Worm (Caenorhabditis elegans): ENCODE measurements around the gene npp-27.

The npp-27 gene

ce11 chrIV:7920126-7920525, 10.1 kb upstream of the npp-27 start, which contains the start of gene C49H3.16:
C49H3.16 (plus strand) TSS chrIV:7920426.
- TF ChIP-seq M03D4.4 (tag; optimal IDR thresholded peaks at IDR 0.05) = no peak
- TF ChIP-seq nhr-12 (tag; optimal IDR thresholded peaks at IDR 0.05) = no peak
- TF ChIP-seq unc-39 (tag; optimal IDR thresholded peaks at IDR 0.05) = no peak
- no peak for TF ChIP-seq mls-2 (tag; optimal IDR thresholded peaks at IDR 0.05)
- TF ChIP-seq lin-32 (GFP tag; optimal IDR thresholded peaks at IDR 0.05) = no peak
- TF ChIP-seq nhr-2 (tag; optimal IDR thresholded peaks at IDR 0.05) = no peak
- TF ChIP-seq mab-5 (tag; optimal IDR thresholded peaks at IDR 0.05) = no peak
- TF ChIP-seq ham-2 (GFP tag; optimal IDR thresholded peaks at IDR 0.05) = no peak

DNA sequence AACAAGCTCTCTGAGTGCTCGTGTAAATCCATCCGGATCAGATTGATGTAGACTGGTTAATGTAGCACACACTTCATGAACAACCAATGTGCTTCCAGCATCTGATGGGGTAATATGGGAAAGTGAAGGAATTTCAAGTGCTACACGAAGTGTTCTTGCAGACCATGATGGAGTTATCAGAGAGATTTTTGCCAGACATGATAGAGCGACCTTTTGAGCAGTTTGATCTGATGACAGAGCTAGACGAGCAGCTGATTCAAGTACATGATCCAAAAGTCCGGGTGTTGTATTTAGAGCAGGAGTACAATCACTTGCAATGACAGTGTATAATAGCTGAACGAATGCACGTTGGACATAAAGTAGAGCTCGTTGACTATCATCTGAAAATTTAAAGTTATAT, 7.8 kb upstream of the npp-27 start:
- no peak for TF ChIP-seq elt-3 (tag; optimal IDR thresholded peaks at IDR 0.05)
- TF ChIP-seq zip-8 (tag; optimal IDR thresholded peaks at IDR 0.05) = no peak
- no peak for TF ChIP-seq lsy-2 (tag; optimal IDR thresholded peaks at IDR 0.05)
- TF ChIP-seq elt-1 (tag; optimal IDR thresholded peaks at IDR 0.05; ENCODE audit: borderline replicate concordance, insufficient read depth) = no peak
- no peak for TF ChIP-seq M03D4.4 (tag; optimal IDR thresholded peaks at IDR 0.05)
- no peak for TF ChIP-seq sptf-1 (tag; optimal IDR thresholded peaks at IDR 0.05)
- no peak for TF ChIP-seq ces-1 (GFP tag; optimal IDR thresholded peaks at IDR 0.05)
- TF ChIP-seq nhr-12 (tag; optimal IDR thresholded peaks at IDR 0.05) = no peak
- TF ChIP-seq bed-3 (GFP tag; optimal IDR thresholded peaks at IDR 0.05) = no peak
- no peak for TF ChIP-seq unc-39 (tag; optimal IDR thresholded peaks at IDR 0.05)
- TF ChIP-seq nhr-2 (tag; optimal IDR thresholded peaks at IDR 0.05) = no peak
- no peak for TF ChIP-seq lin-13 (tag; optimal IDR thresholded peaks at IDR 0.05)
- no peak for TF ChIP-seq unc-62 (GFP tag; optimal IDR thresholded peaks at IDR 0.05)

DNA sequence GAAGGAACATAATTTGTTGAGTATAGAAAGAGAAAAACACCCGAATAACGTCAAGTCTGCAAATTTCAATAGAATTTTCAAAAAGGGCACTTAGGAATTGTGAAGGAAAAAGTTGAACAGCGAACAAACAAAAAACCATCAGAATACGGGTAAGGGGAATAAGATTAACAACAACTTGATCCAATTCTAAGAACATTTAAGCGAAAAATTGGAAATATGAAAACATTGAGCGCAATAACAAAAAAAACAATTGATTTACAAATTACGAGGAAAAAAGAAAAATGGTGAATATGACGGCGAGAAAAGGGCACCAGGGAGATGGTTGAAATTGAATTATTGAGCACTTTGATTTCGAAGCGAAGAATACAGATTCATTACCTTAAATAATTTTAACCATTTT, 6.9 kb upstream of the npp-27 start:
- TF ChIP-seq hlh-1 (tag; optimal IDR thresholded peaks at IDR 0.05) = no peak
- no peak for TF ChIP-seq unc-120 (tag; optimal IDR thresholded peaks at IDR 0.05; ENCODE audit: poor library complexity, severe bottlenecking)
- no peak for TF ChIP-seq ham-2 (GFP tag; optimal IDR thresholded peaks at IDR 0.05)
- no peak for TF ChIP-seq nhr-28 (tag; optimal IDR thresholded peaks at IDR 0.05)
- no peak for TF ChIP-seq unc-62 (GFP tag; optimal IDR thresholded peaks at IDR 0.05)
- TF ChIP-seq ces-1 (GFP tag; optimal IDR thresholded peaks at IDR 0.05) = no peak
- TF ChIP-seq sptf-1 (tag; optimal IDR thresholded peaks at IDR 0.05) = no peak
- no peak for TF ChIP-seq nhr-2 (tag; optimal IDR thresholded peaks at IDR 0.05)
- no peak for TF ChIP-seq mab-5 (tag; optimal IDR thresholded peaks at IDR 0.05)
- TF ChIP-seq ceh-43 (GFP tag; optimal IDR thresholded peaks at IDR 0.05) = no peak
- no peak for TF ChIP-seq ceh-39 (tag; optimal IDR thresholded peaks at IDR 0.05)

- TF ChIP-seq mab-5 (tag; optimal IDR thresholded peaks at IDR 0.05) (no peak), mls-2 (tag; optimal IDR thresholded peaks at IDR 0.05) (no peak), mep-1 (tag; optimal IDR thresholded peaks at IDR 0.05) (no peak), ces-1 (GFP tag; optimal IDR thresholded peaks at IDR 0.05) (no peak), nhr-28 (tag; optimal IDR thresholded peaks at IDR 0.05) (no peak), elt-1 (tag; optimal IDR thresholded peaks at IDR 0.05; ENCODE audit: borderline replicate concordance, insufficient read depth) (no peak), ham-2 (GFP tag; optimal IDR thresholded peaks at IDR 0.05) (no peak), sptf-1 (tag; optimal IDR thresholded peaks at IDR 0.05) (no peak), cnd-1 (tag; optimal IDR thresholded peaks at IDR 0.05) (no peak), pha-4 (tag; optimal IDR thresholded peaks at IDR 0.05) (no peak), tbx-8 (GFP tag; optimal IDR thresholded peaks at IDR 0.05) (no peak), elt-3 (tag; optimal IDR thresholded peaks at IDR 0.05) (no peak), nhr-12 (tag; optimal IDR thresholded peaks at IDR 0.05) (no peak), nhr-237 (tag; optimal IDR thresholded peaks at IDR 0.05) (no peak), zip-8 (tag; optimal IDR thresholded peaks at IDR 0.05) (no peak), snpc-4 (tag; optimal IDR thresholded peaks at IDR 0.05) (no peak), unc-62 (GFP tag; optimal IDR thresholded peaks at IDR 0.05) (no peak), lsy-2 (tag; optimal IDR thresholded peaks at IDR 0.05) (no peak), unc-39 (tag; optimal IDR thresholded peaks at IDR 0.05) (no peak)
These were observed 4.9 kb upstream of the npp-27 start, which contains the start of gene C49H3.4 for ce11 chrIV:7914991-7915390. C49H3.4 (plus strand) TSS chrIV:7915291.

ce11 chrIV:7909455-7910141, 449 bp downstream of the npp-27 start:
- no peak for TF ChIP-seq tbx-8 (GFP tag; optimal IDR thresholded peaks at IDR 0.05)
- TF ChIP-seq lsy-2 (tag; optimal IDR thresholded peaks at IDR 0.05) = peak; percentile 65
- peak; percentile 19 for TF ChIP-seq hlh-1 (tag; optimal IDR thresholded peaks at IDR 0.05)
- peak; percentile 8 for TF ChIP-seq ces-1 (GFP tag; optimal IDR thresholded peaks at IDR 0.05)
- TF ChIP-seq mep-1 (tag; optimal IDR thresholded peaks at IDR 0.05) = peak; percentile 65
- no peak for TF ChIP-seq nhr-237 (tag; optimal IDR thresholded peaks at IDR 0.05)
